Worm (Caenorhabditis elegans) whole organism, midembryonic: Measurements from ENCODE around the gene nimk-1.

Source experiments
- T22C8.4 ChIP-seq: fragments of 200-800 bp; sonication (Bioruptor generic); IDR thresholded peaks from 2 replicates; pipeline ENCODE4 v1.3.6; 2022; ENCODE audit warnings: missing genetic modification characterization, missing compliant biosample characterization
- cog-1 ChIP-seq: sonication (generic microtip); optimal IDR thresholded peaks from 2 replicates; lab custom pipeline; 2016; ENCODE audit warnings: missing genetic modification characterization, missing compliant biosample characterization
- flt-1 ChIP-seq: fragments of 200-800 bp; sonication (Bioruptor generic); IDR thresholded peaks from 2 replicates; pipeline ENCODE4 v1.3.6; 2022; ENCODE audit warnings: missing genetic modification characterization, missing compliant biosample characterization
- klf-2 ChIP-seq: fragments of 200-800 bp; sonication (Bioruptor generic); conservative IDR thresholded peaks from 2 replicates; pipeline ENCODE4 v1.3.6; 2022; ENCODE audit warnings: missing genetic modification reagents, missing genetic modification characterization, missing compliant biosample characterization
- med-1 ChIP-seq: sonication (generic microtip); optimal IDR thresholded peaks from 2 replicates; lab custom pipeline; 2017; ENCODE audit warnings: missing genetic modification characterization, mild to moderate bottlenecking, missing compliant biosample characterization, antibody characterized with exemption, missing genetic modification reagents; ENCODE audit not compliant: insufficient read depth
- ref-1 ChIP-seq: fragments of 200-800 bp; sonication (Bioruptor generic); conservative IDR thresholded peaks from 2 replicates; pipeline ENCODE4 v1.3.6; 2022; ENCODE audit warnings: missing genetic modification reagents, missing genetic modification characterization, missing compliant biosample characterization
- tab-1 ChIP-seq: fragments of 200-800 bp; sonication (Bioruptor generic); IDR thresholded peaks from 2 replicates; pipeline ENCODE4 v1.3.6; 2022; ENCODE audit warnings: missing genetic modification characterization, missing compliant biosample characterization
- ztf-23 ChIP-seq: fragments of 200-800 bp; sonication (Bioruptor generic); IDR thresholded peaks from 2 replicates; pipeline ENCODE4 v1.3.6; 2022; ENCODE audit warnings: missing genetic modification reagents, missing genetic modification characterization, missing compliant biosample characterization
- ztf-29 ChIP-seq: fragments of 200-800 bp; sonication (Bioruptor generic); IDR thresholded peaks from 2 replicates; pipeline ENCODE4 v1.3.6; 2022; ENCODE audit warnings: missing genetic modification reagents, missing genetic modification characterization, missing compliant biosample characterization

nimk-1 gene

DNA sequence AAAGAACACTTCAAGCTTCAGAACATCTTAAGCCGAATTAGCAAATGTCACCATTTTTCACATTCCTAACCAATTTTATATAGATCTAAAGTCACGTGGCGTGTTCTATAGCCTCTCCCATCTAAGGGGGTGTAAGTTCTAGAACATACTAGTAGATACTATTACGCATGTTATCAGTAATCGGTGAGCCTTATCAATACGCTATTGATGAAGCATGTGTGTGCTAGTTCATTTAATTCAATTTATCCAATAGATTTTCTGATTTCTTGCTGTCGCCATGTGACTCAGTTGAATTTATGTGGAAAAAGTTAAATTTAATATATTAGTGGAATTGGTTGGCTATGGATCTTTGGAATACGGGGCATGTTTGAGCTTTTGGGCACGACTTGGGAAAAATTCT is 29.0 kb upstream of the nimk-1 start:
- TF ChIP-seq med-1 (GFP tag; lab: Kevin White, UChicago) = no peak
- no peak for TF ChIP-seq ztf-29
- TF ChIP-seq tab-1 = no peak
- TF ChIP-seq cog-1 (tag; lab: Kevin White, UChicago) = no peak
- no peak for TF ChIP-seq ztf-23 (GFP tag; lab: Robert Waterston, UW)
- no peak for TF ChIP-seq ref-1 (GFP tag; lab: Robert Waterston, UW)
- TF ChIP-seq klf-2 (GFP tag; lab: Robert Waterston, UW) = no peak
- no peak for TF ChIP-seq T22C8.4 (GFP tag; lab: Robert Waterston, UW)
- no peak for TF ChIP-seq flt-1 (GFP tag; lab: Robert Waterston, UW)

DNA sequence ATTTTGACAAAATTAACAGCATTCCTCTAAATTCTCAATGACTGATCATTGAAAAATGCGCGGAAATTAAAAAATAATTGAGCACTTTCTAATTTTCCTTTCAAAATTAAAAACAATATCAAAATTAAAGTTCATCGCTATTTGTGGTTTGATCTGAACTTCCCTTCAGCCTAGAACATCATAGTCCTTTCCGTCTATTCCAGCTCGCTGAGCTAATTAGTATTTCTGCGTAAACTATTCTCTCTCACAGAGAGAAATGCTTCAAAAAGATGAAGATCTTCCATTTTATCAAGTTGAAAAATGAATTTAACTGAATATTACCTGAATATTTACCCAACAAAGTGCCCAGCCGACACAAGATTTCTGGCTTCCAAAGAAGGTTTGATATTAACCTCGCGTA is 28.5 kb upstream of the nimk-1 start, which contains the start of gene srh-68:
Gene srh-68 (plus strand): TSS at position 301 of the 400 bp plus-strand sequence.
- TF ChIP-seq ztf-29 (no peak), tab-1 (no peak), flt-1 (GFP tag; lab: Robert Waterston, UW) (no peak), med-1 (GFP tag; lab: Kevin White, UChicago) (no peak), ref-1 (GFP tag; lab: Robert Waterston, UW) (no peak), cog-1 (tag; lab: Kevin White, UChicago) (no peak), T22C8.4 (GFP tag; lab: Robert Waterston, UW) (no peak), ztf-23 (GFP tag; lab: Robert Waterston, UW) (no peak), klf-2 (GFP tag; lab: Robert Waterston, UW) (no peak)

DNA sequence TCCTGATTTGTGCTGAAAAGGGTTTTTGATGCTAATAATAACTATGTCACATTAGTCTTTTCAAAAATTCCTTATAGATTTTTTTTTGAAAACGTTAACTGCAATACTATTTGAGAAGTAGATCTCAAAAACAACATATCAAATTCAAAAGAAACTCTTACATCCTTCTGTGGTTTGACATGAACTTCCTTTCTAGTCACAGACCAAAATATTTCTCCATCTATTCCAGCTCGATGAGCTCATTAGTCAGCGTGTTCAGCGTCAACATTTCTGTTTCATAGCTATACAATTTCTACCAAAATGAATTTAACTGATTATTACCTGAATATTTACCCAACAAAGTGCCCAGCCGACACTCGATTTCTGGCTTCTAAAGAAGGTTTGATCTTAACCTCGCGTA is 26.9 kb upstream of the nimk-1 start, which contains the start of gene srh-67:
Gene srh-67 (plus strand): TSS at position 301 of the 400 bp plus-strand sequence.
- TF ChIP-seq klf-2 (GFP tag; lab: Robert Waterston, UW) (no peak), cog-1 (tag; lab: Kevin White, UChicago) (no peak), tab-1 (no peak), ztf-29 (no peak), T22C8.4 (GFP tag; lab: Robert Waterston, UW) (no peak), ref-1 (GFP tag; lab: Robert Waterston, UW) (no peak), med-1 (GFP tag; lab: Kevin White, UChicago) (no peak), ztf-23 (GFP tag; lab: Robert Waterston, UW) (no peak), flt-1 (GFP tag; lab: Robert Waterston, UW) (no peak)

DNA sequence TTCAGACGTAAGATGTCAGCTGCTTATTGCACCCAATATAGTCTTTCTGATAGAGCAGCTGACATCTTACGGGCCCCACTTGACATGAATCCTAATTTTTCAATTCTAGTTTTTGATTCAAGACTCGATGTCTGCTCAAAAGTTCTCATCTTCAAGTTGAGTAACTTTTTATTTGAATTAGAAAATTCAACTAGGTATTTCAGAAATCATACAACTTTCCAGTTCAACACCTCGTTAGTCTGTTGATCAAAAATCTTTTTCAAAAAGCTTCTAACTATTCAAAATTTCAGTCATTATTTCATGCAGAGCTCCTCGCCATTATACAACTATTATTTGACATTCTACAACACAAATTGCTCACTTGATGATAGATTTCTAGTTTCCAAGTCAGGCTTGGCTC is 23.7 kb upstream of the nimk-1 start, which contains the start of gene srh-73:
Gene srh-73 (plus strand): TSS at position 301 of the 400 bp plus-strand sequence.
- TF ChIP-seq ztf-23 (GFP tag; lab: Robert Waterston, UW) = no peak
- no peak for TF ChIP-seq ref-1 (GFP tag; lab: Robert Waterston, UW)
- TF ChIP-seq tab-1 = no peak
- TF ChIP-seq cog-1 (tag; lab: Kevin White, UChicago) = no peak
- TF ChIP-seq T22C8.4 (GFP tag; lab: Robert Waterston, UW) = no peak

DNA sequence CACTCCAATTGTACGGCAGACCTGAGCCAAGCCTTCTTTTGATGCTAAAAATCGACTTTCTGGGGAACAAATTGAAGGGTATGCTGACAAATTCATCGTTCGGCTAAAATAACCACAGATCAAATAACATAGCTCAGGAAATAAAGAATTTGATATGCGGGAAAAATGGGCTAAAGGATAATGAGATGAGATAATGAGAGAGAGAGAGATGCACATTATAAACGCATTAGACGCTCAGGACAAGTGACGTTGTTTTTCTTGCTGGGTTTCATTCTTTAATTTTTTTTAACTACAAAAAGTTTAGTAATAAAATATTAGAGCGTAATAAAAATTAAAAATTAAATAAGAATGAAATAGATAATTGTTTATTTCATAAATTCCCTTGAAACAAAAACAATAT is 20.9 kb upstream of the nimk-1 start, which contains the start of gene srh-69:
Gene srh-69 (minus strand): TSS at position 101 of the 400 bp plus-strand sequence.
- TF ChIP-seq ref-1 (GFP tag; lab: Robert Waterston, UW) (no peak), klf-2 (GFP tag; lab: Robert Waterston, UW) (no peak), ztf-29 (no peak), cog-1 (tag; lab: Kevin White, UChicago) (no peak), med-1 (GFP tag; lab: Kevin White, UChicago) (no peak), tab-1 (no peak), ztf-23 (GFP tag; lab: Robert Waterston, UW) (no peak), T22C8.4 (GFP tag; lab: Robert Waterston, UW) (no peak), flt-1 (GFP tag; lab: Robert Waterston, UW) (no peak)

DNA sequence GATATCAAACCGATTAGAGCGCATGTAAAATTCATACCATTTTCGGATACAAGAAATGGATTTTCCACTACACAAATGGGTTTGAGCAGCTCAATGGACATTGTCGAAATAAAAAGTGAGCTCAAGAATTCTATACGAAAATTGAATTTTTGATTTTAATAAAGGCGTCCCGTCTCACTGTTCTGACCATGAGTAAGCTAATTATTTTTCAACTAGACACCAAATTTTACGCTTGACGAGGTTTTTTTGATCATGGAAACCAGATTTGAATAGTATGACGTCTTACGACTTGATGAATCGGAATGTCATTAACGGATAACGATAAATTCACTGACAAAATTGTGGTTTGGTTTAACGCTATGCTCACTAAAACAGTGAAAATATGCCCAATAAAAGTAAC is 19.2 kb upstream of the nimk-1 start, which contains the start of gene srh-61:
Gene srh-61 (minus strand): TSS at position 101 of the 400 bp plus-strand sequence.
- TF ChIP-seq ref-1 (GFP tag; lab: Robert Waterston, UW) (no peak), flt-1 (GFP tag; lab: Robert Waterston, UW) (no peak)

DNA sequence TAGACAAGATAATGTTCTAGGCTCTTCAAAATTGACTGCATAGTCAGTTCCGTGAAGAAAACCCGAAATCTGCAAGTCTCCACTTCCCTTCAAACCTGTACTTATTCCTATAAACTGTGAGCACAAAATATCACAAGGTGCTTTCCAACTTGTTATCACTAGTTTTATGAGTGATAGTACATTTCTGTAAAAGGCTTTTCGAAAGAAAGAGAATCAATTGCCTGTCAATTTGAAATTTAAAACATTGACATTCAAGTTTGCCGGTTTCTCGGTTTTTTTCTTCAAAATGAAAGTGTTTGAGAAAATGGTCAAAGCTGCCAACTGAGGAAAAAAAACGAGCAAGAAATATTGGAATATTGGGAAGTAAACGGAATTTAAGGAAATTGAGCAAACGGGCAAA is 17.5 kb upstream of the nimk-1 start:
- no peak for TF ChIP-seq med-1 (GFP tag; lab: Kevin White, UChicago)
- TF ChIP-seq ref-1 (GFP tag; lab: Robert Waterston, UW) = no peak
- TF ChIP-seq ztf-29 = no peak
- no peak for TF ChIP-seq cog-1 (tag; lab: Kevin White, UChicago)
- no peak for TF ChIP-seq flt-1 (GFP tag; lab: Robert Waterston, UW)
- no peak for TF ChIP-seq T22C8.4 (GFP tag; lab: Robert Waterston, UW)
- TF ChIP-seq klf-2 (GFP tag; lab: Robert Waterston, UW) = no peak
- no peak for TF ChIP-seq tab-1
- no peak for TF ChIP-seq ztf-23 (GFP tag; lab: Robert Waterston, UW)

DNA sequence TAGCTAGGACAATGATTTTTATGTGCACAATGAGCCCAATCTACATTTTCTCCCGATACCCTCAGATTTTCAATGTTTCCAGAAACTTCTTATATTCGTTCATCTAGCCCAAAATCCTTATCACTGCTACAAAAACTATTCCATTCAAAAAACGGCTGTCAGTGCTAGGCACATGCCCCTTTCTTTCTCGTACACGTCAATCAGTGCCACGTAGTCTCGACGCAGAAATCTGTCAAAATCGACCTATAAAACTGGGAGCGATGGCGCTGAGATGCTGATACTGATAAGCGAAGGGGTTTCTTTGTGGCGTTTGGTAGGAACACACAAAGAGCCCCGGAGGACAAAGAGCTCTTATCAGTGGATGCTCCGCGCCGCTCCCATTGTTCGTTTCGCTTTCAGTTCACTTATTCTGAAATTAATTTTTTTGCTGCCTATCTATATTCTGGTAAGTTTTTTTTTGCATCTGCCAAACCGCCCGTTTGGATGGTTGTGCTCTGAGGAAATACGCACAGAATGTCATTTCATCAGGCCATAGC is 16.7 kb upstream of the nimk-1 start, which contains the start of gene srh-70:
Gene srh-70 (minus strand): TSS at position 51 of the 536 bp plus-strand sequence.
- TF ChIP-seq klf-2 (GFP tag; lab: Robert Waterston, UW) (no peak), tab-1 (no peak), cog-1 (tag; lab: Kevin White, UChicago) (no peak), flt-1 (GFP tag; lab: Robert Waterston, UW) (no peak), ztf-23 (GFP tag; lab: Robert Waterston, UW) (no peak)

DNA sequence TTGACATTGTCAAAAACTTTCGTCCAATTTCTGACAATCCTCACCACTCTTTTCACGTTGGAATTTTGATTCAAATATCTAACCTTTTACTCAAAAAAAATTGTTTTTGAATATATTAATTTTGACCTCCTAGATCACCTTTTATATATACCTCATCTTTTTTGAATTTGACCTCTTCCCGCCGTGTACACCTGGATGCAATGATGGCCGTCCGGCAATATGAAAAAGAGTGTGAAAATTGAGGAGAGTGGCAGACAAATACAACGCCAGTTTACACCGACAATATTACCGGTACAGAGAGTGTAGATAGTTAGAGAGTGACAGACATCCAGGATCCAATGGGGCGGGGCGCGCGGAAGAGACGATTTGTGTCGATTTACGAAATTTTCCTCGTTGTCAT is 15.9 kb upstream of the nimk-1 start, which contains the start of gene ceh-99:
Gene ceh-99 (plus strand): TSS at position 366 of the 400 bp plus-strand sequence.
- TF ChIP-seq cog-1 (tag; lab: Kevin White, UChicago) (no peak), flt-1 (GFP tag; lab: Robert Waterston, UW) (0 out of 2 replicates have a peak, but pooled peaks have one; percentile 33), klf-2 (GFP tag; lab: Robert Waterston, UW) (no peak), ztf-23 (GFP tag; lab: Robert Waterston, UW) (no peak)
